Fruit fly (Drosophila melanogaster) whole organism, embryonic: ENCODE results near the gene CG5969.

Experiments used
- Atf3 ChIP-seq: fragments of 200-800 bp; sonication (Bioruptor generic); optimal IDR thresholded peaks from 3 replicates; lab custom pipeline; 2016; ENCODE audit warnings: missing biosample characterization, missing genetic modification characterization
- CG10209 ChIP-seq: fragments of 200-800 bp; sonication (Bioruptor generic); optimal IDR thresholded peaks from 3 replicates; lab custom pipeline; 2017; ENCODE audit warnings: missing biosample characterization, mild to moderate bottlenecking, missing genetic modification characterization, missing genetic modification reagents
- CG10321 ChIP-seq: fragments of 200-800 bp; sonication (Bioruptor generic); IDR thresholded peaks from 2 replicates; pipeline ENCODE4 v1.3.6; 2022; ENCODE audit warnings: missing biosample characterization, missing genetic modification characterization
- CG10462 ChIP-seq: fragments of 200-800 bp; sonication (Bioruptor generic); optimal IDR thresholded peaks from 2 replicates; lab custom pipeline; 2016; ENCODE audit warnings: missing biosample characterization, missing genetic modification characterization
- CG12236 ChIP-seq: fragments of 200-800 bp; sonication (Bioruptor generic); optimal IDR thresholded peaks from 2 replicates; lab custom pipeline; 2016; ENCODE audit warnings: missing biosample characterization, missing genetic modification characterization
- CG17912 ChIP-seq: fragments of 200-800 bp; sonication (Bioruptor generic); optimal IDR thresholded peaks from 2 replicates; lab custom pipeline; 2018; ENCODE audit warnings: missing biosample characterization, mild to moderate bottlenecking, missing genetic modification characterization
- CG1832 ChIP-seq: fragments of 200-800 bp; sonication (Bioruptor generic); optimal IDR thresholded peaks from 2 replicates; lab custom pipeline; 2017; ENCODE audit warnings: missing biosample characterization, mild to moderate bottlenecking, missing genetic modification characterization, inconsistent platforms
- CG18476 ChIP-seq: fragments of 200-800 bp; sonication (Bioruptor generic); optimal IDR thresholded peaks from 2 replicates; lab custom pipeline; 2016; ENCODE audit warnings: missing biosample characterization, mild to moderate bottlenecking, missing genetic modification characterization
- CG2202 ChIP-seq: fragments of 200-800 bp; sonication (Bioruptor generic); optimal IDR thresholded peaks from 2 replicates; lab custom pipeline; 2018; ENCODE audit warnings: missing biosample characterization, mild to moderate bottlenecking, missing genetic modification characterization
- CG32772 ChIP-seq: fragments of 200-800 bp; sonication (Bioruptor generic); IDR thresholded peaks from 2 replicates; pipeline ENCODE4 v1.3.6; 2022; ENCODE audit warnings: missing biosample characterization, missing genetic modification characterization
- CG34422 ChIP-seq: fragments of 200-800 bp; sonication (Bioruptor generic); IDR thresholded peaks from 3 replicates; pipeline ENCODE4 v1.3.6; 2022; ENCODE audit warnings: missing biosample characterization, missing genetic modification characterization
- CG4328 ChIP-seq: fragments of 200-800 bp; sonication (Bioruptor generic); optimal IDR thresholded peaks from 3 replicates; lab custom pipeline; 2017; ENCODE audit warnings: missing biosample characterization, missing genetic modification reagents, missing genetic modification characterization
- CG4404 ChIP-seq: fragments of 200-800 bp; sonication (Bioruptor generic); IDR thresholded peaks from 2 replicates; pipeline ENCODE4 v1.3.6; 2022; ENCODE audit warnings: missing biosample characterization, missing genetic modification characterization
- CG6813 ChIP-seq: fragments of 200-800 bp; sonication (Bioruptor generic); optimal IDR thresholded peaks from 2 replicates; lab custom pipeline; 2017; ENCODE audit warnings: missing biosample characterization, missing genetic modification characterization, mild to moderate bottlenecking, moderate library complexity, missing genetic modification reagents
- CG7839 ChIP-seq: fragments of 200-800 bp; sonication (Bioruptor generic); optimal IDR thresholded peaks from 3 replicates; lab custom pipeline; 2018; ENCODE audit warnings: missing biosample characterization, mild to moderate bottlenecking, missing genetic modification characterization, moderate library complexity
- CG8290 ChIP-seq, 3 experiments: fragments of 200-800 bp; sonication (Bioruptor generic); optimal IDR thresholded peaks; 2 replicates each; lab custom pipeline; 2016 to 2019; ENCODE audit warnings: missing biosample characterization in 3 of 3, missing genetic modification characterization in 3 of 3, mild to moderate bottlenecking in 2 of 3, moderate library complexity in 1 of 3
- D ChIP-seq, 2 experiments: fragments of 200-800 bp in 1 of 2; fragments of >200 bp in 1 of 2; sonication (Bioruptor generic) in 1 of 2; optimal IDR thresholded peaks; 2 replicates in 1 of 2; 3 replicates in 1 of 2; lab custom pipeline; 2017; ENCODE audit warnings: mild to moderate bottlenecking in 1 of 2, missing biosample characterization in 1 of 2, missing genetic modification characterization in 1 of 2, missing genetic modification reagents in 1 of 2
- Dp ChIP-seq: fragments of 200-800 bp; sonication (Bioruptor generic); optimal IDR thresholded peaks from 2 replicates; lab custom pipeline; 2018; ENCODE audit warnings: missing biosample characterization, mild to moderate bottlenecking, missing genetic modification characterization, moderate library complexity
- Dref ChIP-seq: fragments of 200-800 bp; sonication (Bioruptor generic); IDR thresholded peaks from 2 replicates; pipeline ENCODE4 v1.3.6; 2022; ENCODE audit warnings: missing biosample characterization, missing genetic modification characterization
- Gsc ChIP-seq: fragments of 200-800 bp; sonication (Bioruptor generic); IDR thresholded peaks from 2 replicates; pipeline ENCODE4 v1.3.6; 2022; ENCODE audit warnings: missing biosample characterization, missing genetic modification characterization
- HLH3B ChIP-seq: fragments of 200-800 bp; sonication (Bioruptor generic); IDR thresholded peaks from 2 replicates; pipeline ENCODE4 v1.3.6; 2022; ENCODE audit warnings: missing biosample characterization, missing genetic modification characterization
- Hr51 ChIP-seq, 2 experiments: fragments of 200-800 bp; sonication (Bioruptor generic); optimal IDR thresholded peaks; 2 replicates in 1 of 2; 3 replicates in 1 of 2; lab custom pipeline; 2016 to 2018; ENCODE audit warnings: missing biosample characterization in 2 of 2, missing genetic modification characterization in 2 of 2, mild to moderate bottlenecking in 1 of 2, moderate library complexity in 1 of 2
- Lpt ChIP-seq: fragments of >200 bp; optimal IDR thresholded peaks from 2 replicates; lab custom pipeline; 2018; ENCODE audit warnings: missing biosample characterization, missing genetic modification characterization
- MTF-1 ChIP-seq: fragments of 200-800 bp; sonication (Bioruptor generic); optimal IDR thresholded peaks from 2 replicates; lab custom pipeline; 2018; ENCODE audit warnings: missing biosample characterization, mild to moderate bottlenecking, missing genetic modification characterization, borderline replicate concordance
- Meics ChIP-seq: fragments of 200-800 bp; sonication (Bioruptor generic); optimal IDR thresholded peaks from 2 replicates; lab custom pipeline; 2017; ENCODE audit warnings: missing biosample characterization, mild to moderate bottlenecking, missing genetic modification characterization
- Nf-YB ChIP-seq: fragments of 200-800 bp; sonication (Bioruptor generic); optimal IDR thresholded peaks from 3 replicates; lab custom pipeline; 2019; ENCODE audit warnings: missing biosample characterization, mild to moderate bottlenecking, missing genetic modification characterization, moderate library complexity
- Oaz ChIP-seq: fragments of 200-800 bp; sonication (Bioruptor generic); IDR thresholded peaks from 2 replicates; pipeline ENCODE4 v1.3.6; 2022; ENCODE audit warnings: missing biosample characterization, missing genetic modification characterization
- Spps ChIP-seq: fragments of 200-800 bp; sonication (Bioruptor generic); optimal IDR thresholded peaks from 2 replicates; lab custom pipeline; 2018; ENCODE audit warnings: missing biosample characterization, mild to moderate bottlenecking, missing genetic modification characterization
- al ChIP-seq: fragments of 200-800 bp; sonication (Bioruptor generic); IDR thresholded peaks from 2 replicates; pipeline ENCODE4 v1.3.6; 2022; ENCODE audit warnings: missing biosample characterization, missing genetic modification characterization
- amos ChIP-seq: fragments of 200-800 bp; sonication (Bioruptor generic); IDR thresholded peaks from 2 replicates; pipeline ENCODE4 v1.3.6; 2022; ENCODE audit warnings: missing biosample characterization, missing genetic modification characterization; ENCODE audit not compliant: partially characterized antibody
- ash1 ChIP-seq: fragments of 200-800 bp; sonication (Bioruptor generic); optimal IDR thresholded peaks from 2 replicates; lab custom pipeline; 2018; ENCODE audit warnings: missing biosample characterization, mild to moderate bottlenecking, missing genetic modification characterization
- disco-r ChIP-seq: fragments of 200-800 bp; sonication (Bioruptor generic); optimal IDR thresholded peaks from 2 replicates; lab custom pipeline; 2016; ENCODE audit warnings: missing biosample characterization, missing genetic modification characterization
- ems ChIP-seq: fragments of 200-800 bp; sonication (Bioruptor generic); optimal IDR thresholded peaks from 3 replicates; lab custom pipeline; 2016; ENCODE audit warnings: missing biosample characterization, missing genetic modification characterization
- exex ChIP-seq: fragments of 200-800 bp; sonication (Bioruptor generic); optimal IDR thresholded peaks from 4 replicates; lab custom pipeline; 2018; ENCODE audit warnings: missing biosample characterization, mild to moderate bottlenecking, missing genetic modification characterization, moderate library complexity
- fd64A ChIP-seq: fragments of 200-800 bp; sonication (Bioruptor generic); optimal IDR thresholded peaks from 3 replicates; lab custom pipeline; 2018; ENCODE audit warnings: missing biosample characterization, mild to moderate bottlenecking, missing genetic modification characterization
- gfzf ChIP-seq: fragments of 200-800 bp; sonication (Bioruptor generic); optimal IDR thresholded peaks from 2 replicates; lab custom pipeline; 2016; ENCODE audit warnings: missing biosample characterization, mild to moderate bottlenecking, missing genetic modification characterization, moderate library complexity
- hb ChIP-seq: fragments of 200-800 bp; sonication (Bioruptor generic); IDR thresholded peaks from 3 replicates; pipeline ENCODE4 v1.3.6; 2022; ENCODE audit warnings: missing biosample characterization, missing genetic modification characterization; ENCODE audit not compliant: partially characterized antibody
- kay ChIP-seq: fragments of 200-800 bp; sonication (Bioruptor generic); optimal IDR thresholded peaks from 2 replicates; lab custom pipeline; 2016; ENCODE audit warnings: missing biosample characterization, missing genetic modification characterization
- lbe ChIP-seq: fragments of 200-800 bp; sonication (Bioruptor generic); optimal IDR thresholded peaks from 2 replicates; lab custom pipeline; 2016; ENCODE audit warnings: missing biosample characterization, mild to moderate bottlenecking, missing genetic modification characterization
- phol ChIP-seq: fragments of 200-800 bp; sonication (Bioruptor generic); optimal IDR thresholded peaks from 3 replicates; lab custom pipeline; 2018; ENCODE audit warnings: missing biosample characterization, mild to moderate bottlenecking, missing genetic modification characterization, moderate library complexity
- ranshi ChIP-seq: fragments of 200-800 bp; sonication (Bioruptor generic); IDR thresholded peaks from 2 replicates; pipeline ENCODE4 v1.3.6; 2022; ENCODE audit warnings: missing biosample characterization, missing genetic modification characterization
- sim ChIP-seq: fragments of 200-800 bp; sonication (Bioruptor generic); IDR thresholded peaks from 2 replicates; pipeline ENCODE4 v1.3.6; 2022; ENCODE audit warnings: missing biosample characterization, missing genetic modification characterization
- ssp ChIP-seq: fragments of 200-800 bp; sonication (Bioruptor generic); IDR thresholded peaks from 2 replicates; pipeline ENCODE4 v1.3.6; 2022; ENCODE audit warnings: missing biosample characterization, missing genetic modification characterization
- tap ChIP-seq: fragments of 200-800 bp; optimal IDR thresholded peaks from 3 replicates; lab custom pipeline; 2019; ENCODE audit warnings: missing biosample characterization, mild to moderate bottlenecking, missing genetic modification characterization, moderate library complexity
- trem ChIP-seq: fragments of 200-800 bp; optimal IDR thresholded peaks from 3 replicates; lab custom pipeline; 2019; ENCODE audit warnings: missing biosample characterization, mild to moderate bottlenecking, missing genetic modification characterization, moderate library complexity
- unpg ChIP-seq: fragments of 200-800 bp; sonication (Bioruptor generic); optimal IDR thresholded peaks from 3 replicates; lab custom pipeline; 2018; ENCODE audit warnings: missing biosample characterization, mild to moderate bottlenecking, missing genetic modification characterization, moderate library complexity
- vfl ChIP-seq: fragments of 200-800 bp; sonication (Bioruptor generic); optimal IDR thresholded peaks from 2 replicates; lab custom pipeline; 2016; ENCODE audit warnings: missing biosample characterization, missing genetic modification characterization
- zen ChIP-seq: fragments of 200-800 bp; sonication (Bioruptor generic); optimal IDR thresholded peaks from 3 replicates; lab custom pipeline; 2018; ENCODE audit warnings: missing biosample characterization, mild to moderate bottlenecking, missing genetic modification characterization, moderate library complexity

The CG5969 gene

dm6 chr3L:20509121-20509934 lies 35.7 kb downstream of the CG5969 start (continued):
- TF ChIP-seq Meics (GFP tag; lab: Kevin White, UChicago) = peak; percentile 91
- no peak for TF ChIP-seq Oaz (GFP tag; lab: Robert Waterston, UW)
- TF ChIP-seq amos (GFP tag; lab: Robert Waterston, UW) = no peak
- peak; percentile 1 for TF ChIP-seq CG8290 (GFP tag; optimal IDR thresholded peaks at IDR 0.05; lab: Kevin White, UChicago)
- TF ChIP-seq CG8290 (tag; optimal IDR thresholded peaks at IDR 0.05; lab: Kevin White, UChicago) = no peak
- TF ChIP-seq CG6813 = peak; percentile 51
- peak; percentile 55 for TF ChIP-seq disco-r (GFP tag; lab: Kevin White, UChicago)
- no peak for TF ChIP-seq Gsc (GFP tag; lab: Robert Waterston, UW)
- peak; percentile 53 for TF ChIP-seq al
- TF ChIP-seq lbe (GFP tag; lab: Kevin White, UChicago) = no peak
- TF ChIP-seq ems (GFP tag; lab: Kevin White, UChicago) = peak; percentile 63
- TF ChIP-seq CG10321 = no peak
- no peak for TF ChIP-seq Dp (GFP tag; lab: Kevin White, UChicago)
- no peak for TF ChIP-seq kay (GFP tag; lab: Kevin White, UChicago)
- TF ChIP-seq Hr51 (GFP tag; optimal IDR thresholded peaks at IDR 0.05; lab: Kevin White, UChicago) = peak; percentile 58 to 84
- no peak for TF ChIP-seq gfzf (GFP tag; lab: Kevin White, UChicago)
- TF ChIP-seq vfl (GFP tag; lab: Kevin White, UChicago) = peak; percentile 58
- no peak for TF ChIP-seq Lpt (GFP tag; lab: Kevin White, UChicago)
- peak; percentile 37 for TF ChIP-seq CG2202 (tag; lab: Kevin White, UChicago)
- no peak for TF ChIP-seq sim (GFP tag; lab: Robert Waterston, UW)
- TF ChIP-seq ash1 = no peak
- peak; percentile 78 for TF ChIP-seq CG10209 (GFP tag; lab: Kevin White, UChicago)
- TF ChIP-seq zen (tag; lab: Kevin White, UChicago) = peak; percentile 25
- peak; percentile 49 for TF ChIP-seq CG10462 (GFP tag; lab: Kevin White, UChicago)
- TF ChIP-seq hb = no peak
- TF ChIP-seq unpg (GFP tag; lab: Kevin White, UChicago) = peak; percentile 64
- peak; percentile 56 for TF ChIP-seq Spps (tag; lab: Kevin White, UChicago)
- no peak for TF ChIP-seq ranshi
- no peak for TF ChIP-seq HLH3B (GFP tag; lab: Robert Waterston, UW)
- TF ChIP-seq MTF-1 (GFP tag; lab: Kevin White, UChicago) = no peak
- TF ChIP-seq phol (tag; lab: Kevin White, UChicago) = peak; percentile 75
- no peak for TF ChIP-seq fd64A (GFP tag; lab: Kevin White, UChicago)
- peak; percentile 35 for TF ChIP-seq CG12236
- no peak for TF ChIP-seq CG32772
- no peak for TF ChIP-seq CG17912 (GFP tag; lab: Kevin White, UChicago)
- TF ChIP-seq exex (tag; lab: Kevin White, UChicago) = peak; percentile 51
- peak; percentile 71 for TF ChIP-seq Nf-YB
- peak; percentile 58 for TF ChIP-seq trem
- peak; percentile 88 for TF ChIP-seq CG7839 (tag; lab: Kevin White, UChicago)
- no peak for TF ChIP-seq CG34422 (GFP tag; lab: Robert Waterston, UW)
- TF ChIP-seq tap (tag; lab: Kevin White, UChicago) = peak; percentile 39
- no peak for TF ChIP-seq Dref (GFP tag; lab: Robert Waterston, UW)
- TF ChIP-seq CG1832 (GFP tag; lab: Kevin White, UChicago) = no peak
- TF ChIP-seq CG4404 (GFP tag; lab: Robert Waterston, UW) = no peak
- peak; percentile 72 for TF ChIP-seq CG18476 (GFP tag; lab: Kevin White, UChicago)
- no peak for TF ChIP-seq D (optimal IDR thresholded peaks at IDR 0.05; lab: Kevin White, UChicago)
- TF ChIP-seq D (GFP tag; optimal IDR thresholded peaks at IDR 0.05; lab: Kevin White, UChicago) = peak; percentile 70
- TF ChIP-seq Atf3 (GFP tag; lab: Kevin White, UChicago) = peak; percentile 42
- TF ChIP-seq ssp (GFP tag; lab: Robert Waterston, UW) = no peak
- TF ChIP-seq CG4328 = peak; percentile 67
